Worm (Caenorhabditis elegans) whole organism, young adult: ENCODE data around the gene lgc-34.

Experiments used
- dpl-1 ChIP-seq: fragments of 150-350 bp; optimal IDR thresholded peaks from 2 replicates; lab custom pipeline; 2014; ENCODE audit warnings: missing biosample characterization, missing genetic modification reagents, missing genetic modification characterization
- hmg-20 ChIP-seq: fragments of 200-800 bp; sonication (Bioruptor generic); IDR thresholded peaks from 2 replicates; pipeline ENCODE4 v1.3.6; 2022; ENCODE audit warnings: missing genetic modification reagents, missing genetic modification characterization, missing compliant biosample characterization
- unc-130 ChIP-seq: sonication (generic microtip); optimal IDR thresholded peaks from 2 replicates; lab custom pipeline; 2016; ENCODE audit warnings: missing genetic modification reagents, missing genetic modification characterization, missing compliant biosample characterization

ce11 chrII:495124-495523 is 31.2 kb upstream of the lgc-34 start, which contains the start of gene sms-5:
- TF ChIP-seq dpl-1 (GFP tag; lab: Kevin White, UChicago), result no peak
- TF ChIP-seq unc-130 (GFP tag; lab: Kevin White, UChicago), result no peak
- no peak for TF ChIP-seq hmg-20 (GFP tag; lab: Robert Waterston, UW)
